Worm (Caenorhabditis elegans) whole organism, L3 larva: ENCODE results near the gene rpl-12.

ENCODE experiments used
- R02D3.7 ChIP-seq: fragments of 150-350 bp; optimal IDR thresholded peaks from 2 replicates; lab custom pipeline; 2014; ENCODE audit warnings: missing biosample characterization, missing genetic modification characterization
- ama-1 ChIP-seq: fragments of 150-350 bp; optimal IDR thresholded peaks from 2 replicates; lab custom pipeline; 2018
- ceh-28 ChIP-seq: fragments of 150-350 bp; optimal IDR thresholded peaks from 2 replicates; lab custom pipeline; 2014; ENCODE audit warnings: missing biosample characterization, missing genetic modification reagents, missing genetic modification characterization
- ceh-9 ChIP-seq: sonication (generic microtip); optimal IDR thresholded peaks from 2 replicates; lab custom pipeline; 2018; ENCODE audit warnings: missing biosample characterization, missing genetic modification characterization
- daf-12 ChIP-seq: fragments of 150-350 bp; optimal IDR thresholded peaks from 2 replicates; lab custom pipeline; 2014; ENCODE audit warnings: missing biosample characterization, missing genetic modification reagents, missing genetic modification characterization
- egl-27 ChIP-seq: sonication (generic microtip); optimal IDR thresholded peaks from 4 replicates; lab custom pipeline; 2017; ENCODE audit warnings: missing biosample characterization, missing genetic modification reagents, missing genetic modification characterization
- elt-1 ChIP-seq: fragments of 150-350 bp; optimal IDR thresholded peaks from 2 replicates; lab custom pipeline; 2014; ENCODE audit warnings: missing biosample characterization, missing genetic modification characterization
- elt-2 ChIP-seq: sonication (generic microtip); optimal IDR thresholded peaks from 2 replicates; lab custom pipeline; 2016; ENCODE audit warnings: missing genetic modification reagents, mild to moderate bottlenecking, missing genetic modification characterization, missing compliant biosample characterization
- elt-3 ChIP-seq, 3 experiments: fragments of 150-350 bp in 1 of 3; sonication (generic microtip) in 2 of 3; optimal IDR thresholded peaks; 2 replicates in 2 of 3; 4 replicates in 1 of 3; lab custom pipeline; 2014 to 2017; ENCODE audit warnings: missing biosample characterization in 3 of 3, missing genetic modification characterization in 3 of 3
- eor-1 ChIP-seq, 2 experiments: fragments of 150-350 bp; optimal IDR thresholded peaks; 2 replicates each; lab custom pipeline; 2014 to 2018; ENCODE audit warnings: missing biosample characterization in 2 of 2, missing genetic modification characterization in 2 of 2
- fkh-10 ChIP-seq: sonication (generic microtip); optimal IDR thresholded peaks from 2 replicates; lab custom pipeline; 2017; ENCODE audit warnings: missing biosample characterization, missing genetic modification reagents, missing genetic modification characterization
- fkh-2 ChIP-seq: fragments of 150-350 bp; optimal IDR thresholded peaks from 2 replicates; lab custom pipeline; 2014; ENCODE audit warnings: missing biosample characterization, missing genetic modification reagents, missing genetic modification characterization
- hmg-11 ChIP-seq: sonication (generic microtip); optimal IDR thresholded peaks from 2 replicates; lab custom pipeline; 2016; ENCODE audit warnings: missing genetic modification characterization, missing compliant biosample characterization
- lin-15B ChIP-seq: fragments of 150-350 bp; optimal IDR thresholded peaks from 2 replicates; lab custom pipeline; 2014; ENCODE audit warnings: missing biosample characterization, missing genetic modification characterization
- lin-39 ChIP-seq: fragments of 150-350 bp; optimal IDR thresholded peaks from 2 replicates; lab custom pipeline; 2018; ENCODE audit warnings: missing biosample characterization, missing genetic modification reagents, missing genetic modification characterization
- lsy-12 ChIP-seq: sonication (generic microtip); optimal IDR thresholded peaks from 2 replicates; lab custom pipeline; 2016; ENCODE audit warnings: mild to moderate bottlenecking, missing genetic modification characterization, missing compliant biosample characterization
- nfya-1 ChIP-seq: sonication (generic microtip); optimal IDR thresholded peaks from 2 replicates; lab custom pipeline; 2017; ENCODE audit warnings: missing genetic modification characterization, mild to moderate bottlenecking, missing compliant biosample characterization, antibody characterized with exemption, moderate library complexity; ENCODE audit not compliant: insufficient read depth
- nhr-11 ChIP-seq: fragments of 150-350 bp; optimal IDR thresholded peaks from 2 replicates; lab custom pipeline; 2014; ENCODE audit warnings: missing biosample characterization, missing genetic modification characterization
- nhr-12 ChIP-seq: fragments of 150-350 bp; optimal IDR thresholded peaks from 2 replicates; lab custom pipeline; 2014; ENCODE audit warnings: missing biosample characterization, missing genetic modification characterization
- nhr-23 ChIP-seq: fragments of 150-350 bp; optimal IDR thresholded peaks from 2 replicates; lab custom pipeline; 2014; ENCODE audit warnings: missing biosample characterization, missing genetic modification reagents, missing genetic modification characterization
- nhr-237 ChIP-seq: fragments of 150-350 bp; optimal IDR thresholded peaks from 2 replicates; lab custom pipeline; 2014; ENCODE audit warnings: missing biosample characterization, missing genetic modification characterization
- nhr-25 ChIP-seq: sonication (generic microtip); optimal IDR thresholded peaks from 2 replicates; lab custom pipeline; 2017; ENCODE audit warnings: missing biosample characterization, missing genetic modification characterization
- nhr-43 ChIP-seq: sonication (generic microtip); optimal IDR thresholded peaks from 2 replicates; lab custom pipeline; 2016; ENCODE audit warnings: mild to moderate bottlenecking, missing genetic modification characterization, missing compliant biosample characterization; ENCODE audit not compliant: poor library complexity, severe bottlenecking
- nhr-67 ChIP-seq: fragments of 150-350 bp; optimal IDR thresholded peaks from 2 replicates; lab custom pipeline; 2014; ENCODE audit warnings: missing biosample characterization, missing genetic modification characterization
- nhr-76 ChIP-seq: fragments of 150-350 bp; sonication (generic microtip); optimal IDR thresholded peaks from 5 replicates; lab custom pipeline; 2014; ENCODE audit warnings: missing biosample characterization, missing genetic modification characterization
- pqm-1 ChIP-seq: fragments of 150-350 bp; optimal IDR thresholded peaks from 2 replicates; lab custom pipeline; 2017; ENCODE audit warnings: missing biosample characterization, missing genetic modification characterization, inconsistent platforms
- skn-1 ChIP-seq: fragments of 150-350 bp; optimal IDR thresholded peaks from 2 replicates; lab custom pipeline; 2014; ENCODE audit warnings: missing biosample characterization, missing genetic modification characterization
- snpc-4 ChIP-seq: fragments of 150-350 bp; optimal IDR thresholded peaks from 2 replicates; lab custom pipeline; 2014; ENCODE audit warnings: missing biosample characterization, missing genetic modification characterization
- tbx-2 ChIP-seq: sonication (generic microtip); optimal IDR thresholded peaks from 2 replicates; lab custom pipeline; 2016; ENCODE audit warnings: mild to moderate bottlenecking, missing genetic modification characterization, missing compliant biosample characterization
- unc-39 ChIP-seq: sonication (generic microtip); optimal IDR thresholded peaks from 4 replicates; lab custom pipeline; 2017; ENCODE audit warnings: missing biosample characterization, missing genetic modification characterization
- unc-62 ChIP-seq: fragments of 150-350 bp; sonication (generic microtip); optimal IDR thresholded peaks from 4 replicates; lab custom pipeline; 2014; ENCODE audit warnings: missing biosample characterization, missing genetic modification reagents, missing genetic modification characterization
- zag-1 ChIP-seq: fragments of 150-350 bp; optimal IDR thresholded peaks from 2 replicates; lab custom pipeline; 2014; ENCODE audit warnings: missing biosample characterization, missing genetic modification characterization

The rpl-12 gene

ce11 chrIV:13250243-13250642 is 9.8 kb upstream of the rpl-12 start:
- no peak for TF ChIP-seq lin-15B
- no peak for TF ChIP-seq pqm-1 (tag; lab: Kevin White, UChicago)
- TF ChIP-seq ama-1 (lab: Kevin White, UChicago), result peak; percentile 33

- TF ChIP-seq nfya-1 (tag; lab: Kevin White, UChicago) (no peak), tbx-2 (tag; lab: Kevin White, UChicago) (no peak), lin-15B (no peak), fkh-10 (GFP tag; lab: Kevin White, UChicago) (no peak), daf-12 (tag; lab: Kevin White, UChicago) (no peak), nhr-67 (tag; lab: Kevin White, UChicago) (no peak), ceh-9 (no peak), lsy-12 (tag; lab: Kevin White, UChicago) (no peak), nhr-12 (tag; lab: Kevin White, UChicago) (no peak), snpc-4 (tag; lab: Kevin White, UChicago) (no peak)
Measured at ce11 chrIV:13247780-13248179, 7.3 kb upstream of the rpl-12 start.

- no peak for TF ChIP-seq zag-1 (tag; lab: Kevin White, UChicago)
- no peak for TF ChIP-seq ceh-28
- TF ChIP-seq hmg-11 (tag; lab: Kevin White, UChicago), result no peak
- TF ChIP-seq fkh-2, result no peak
- TF ChIP-seq ama-1 (lab: Kevin White, UChicago), result no peak
- TF ChIP-seq tbx-2 (tag; lab: Kevin White, UChicago), result no peak
- TF ChIP-seq egl-27 (tag; lab: Kevin White, UChicago), result no peak
- TF ChIP-seq pqm-1 (tag; lab: Kevin White, UChicago), result no peak
- TF ChIP-seq R02D3.7 (tag; lab: Kevin White, UChicago), result no peak
- TF ChIP-seq nhr-11 (tag; lab: Kevin White, UChicago), result no peak
- TF ChIP-seq lin-39 (tag; lab: Kevin White, UChicago), result no peak
Measured at ce11 chrIV:13246961-13247360, 6.5 kb upstream of the rpl-12 start, which contains the start of gene JC8.7. Gene JC8.7 (plus strand): TSS chrIV:13247261.

- TF ChIP-seq nhr-237 (tag; lab: Kevin White, UChicago) (no peak), lin-15B (no peak), R02D3.7 (tag; lab: Kevin White, UChicago) (no peak), daf-12 (tag; lab: Kevin White, UChicago) (no peak), ceh-9 (no peak), elt-3 (tag; optimal IDR thresholded peaks at IDR 0.05; lab: Kevin White, UChicago) (no peak), nhr-76 (tag; lab: Kevin White, UChicago) (no peak), unc-39 (tag; lab: Kevin White, UChicago) (no peak), nhr-25 (no peak), elt-2 (tag; lab: Kevin White, UChicago) (no peak), eor-1 (tag; optimal IDR thresholded peaks at IDR 0.05; lab: Kevin White, UChicago) (no peak), nhr-23 (tag; lab: Kevin White, UChicago) (no peak), nhr-43 (no peak), lin-39 (tag; lab: Kevin White, UChicago) (no peak), hmg-11 (tag; lab: Kevin White, UChicago) (no peak), unc-62 (GFP tag; lab: Kevin White, UChicago) (no peak)
Measured at ce11 chrIV:13244024-13244423, 3.6 kb upstream of the rpl-12 start, which contains the start of gene cox-11. Gene cox-11 (plus strand): TSS chrIV:13244324.

- no peak for TF ChIP-seq nhr-11 (tag; lab: Kevin White, UChicago)
- TF ChIP-seq zag-1 (tag; lab: Kevin White, UChicago), result no peak
- no peak for TF ChIP-seq daf-12 (tag; lab: Kevin White, UChicago)
- no peak for TF ChIP-seq nhr-76 (tag; lab: Kevin White, UChicago)
- TF ChIP-seq skn-1 (tag; lab: Kevin White, UChicago), result no peak
- TF ChIP-seq elt-3 (tag; optimal IDR thresholded peaks at IDR 0.05; lab: Kevin White, UChicago), result no peak
- no peak for TF ChIP-seq elt-2 (tag; lab: Kevin White, UChicago)
- no peak for TF ChIP-seq fkh-2
- TF ChIP-seq elt-1, result no peak
- TF ChIP-seq lin-15B, result no peak
- no peak for TF ChIP-seq nhr-67 (tag; lab: Kevin White, UChicago)
- no peak for TF ChIP-seq ceh-9
Measured at ce11 chrIV:13243375-13243774, 2.9 kb upstream of the rpl-12 start, which contains the start of gene JC8.4. Gene JC8.4 (plus strand): TSS chrIV:13243675.
